Worm (Caenorhabditis elegans) whole organism, L4 larva: ENCODE measurements around the gene srj-22.
A peak's percentile ranks its signal among the peaks of the same experiment; 100 is the strongest.

ENCODE experiments used
- lsy-2 ChIP-seq, 2 experiments: fragments of 150-350 bp in 1 of 2; sonication (generic microtip) in 1 of 2; optimal IDR thresholded peaks; 2 replicates each; lab custom pipeline; 2014 to 2017; ENCODE audit warnings: missing biosample characterization in 2 of 2, missing genetic modification characterization in 2 of 2
- nhr-11 ChIP-seq: fragments of 150-350 bp; optimal IDR thresholded peaks from 2 replicates; lab custom pipeline; 2014; ENCODE audit warnings: missing biosample characterization, missing genetic modification characterization
- nhr-237 ChIP-seq: sonication (generic microtip); optimal IDR thresholded peaks from 2 replicates; lab custom pipeline; 2017; ENCODE audit warnings: missing biosample characterization, missing genetic modification characterization
- nhr-28 ChIP-seq: fragments of 150-350 bp; optimal IDR thresholded peaks from 2 replicates; lab custom pipeline; 2014; ENCODE audit warnings: missing biosample characterization, missing genetic modification characterization

ce11 chrV:10770026-10770425, 26.5 kb upstream of the srj-22 start, which contains the start of the genes D1054.1 and pas-2:
- TF ChIP-seq nhr-28 (tag; lab: Kevin White, UChicago) (no peak), lsy-2 (tag; optimal IDR thresholded peaks at IDR 0.05; lab: Kevin White, UChicago) (peak in 1 of 2 experiments; percentile 35), nhr-11 (tag; lab: Kevin White, UChicago) (no peak), nhr-237 (tag; lab: Kevin White, UChicago) (no peak)
